Worm (Caenorhabditis elegans): ENCODE measurements around the gene gst-6.

- TF ChIP-seq elt-2 (tag; optimal IDR thresholded peaks at IDR 0.05) (no peak), nhr-12 (tag; optimal IDR thresholded peaks at IDR 0.05) (no peak), tbx-2 (tag; optimal IDR thresholded peaks at IDR 0.05) (no peak), nhr-28 (tag; optimal IDR thresholded peaks at IDR 0.05) (no peak), ceh-82 (tag; optimal IDR thresholded peaks at IDR 0.05) (no peak), pqm-1 (tag; optimal IDR thresholded peaks at IDR 0.05) (no peak), jun-1 (tag; optimal IDR thresholded peaks at IDR 0.05) (no peak), elt-3 (tag; optimal IDR thresholded peaks at IDR 0.05) (no peak), zag-1 (tag; optimal IDR thresholded peaks at IDR 0.05) (no peak), nhr-237 (tag; optimal IDR thresholded peaks at IDR 0.05) (no peak), sptf-1 (tag; optimal IDR thresholded peaks at IDR 0.05) (no peak)
Measured at ce11 chrII:4904778-4905177, 25.1 kb downstream of the gst-6 start, which contains the start of gene btbd-10.
